Worm (Caenorhabditis elegans) whole organism, L4 larva: Measurements from ENCODE around the gene Y73F8A.14.

Source experiments
- aha-1 ChIP-seq: fragments of 150-350 bp; peaks from one replicate; lab custom pipeline; 2014; ENCODE audit warnings: missing biosample characterization, missing genetic modification characterization
- fos-1 ChIP-seq: fragments of 150-350 bp; optimal IDR thresholded peaks from 2 replicates; lab custom pipeline; 2014; ENCODE audit warnings: missing biosample characterization, missing genetic modification characterization
- nhr-76 ChIP-seq: fragments of 150-350 bp; optimal IDR thresholded peaks from 2 replicates; lab custom pipeline; 2014; ENCODE audit warnings: missing biosample characterization, missing genetic modification characterization
- skn-1 ChIP-seq: fragments of 150-350 bp; optimal IDR thresholded peaks from 2 replicates; lab custom pipeline; 2014; ENCODE audit warnings: missing biosample characterization, missing genetic modification characterization
- unc-130 ChIP-seq: sonication (generic microtip); optimal IDR thresholded peaks from 2 replicates; lab custom pipeline; 2016; ENCODE audit warnings: missing genetic modification reagents, missing genetic modification characterization, missing compliant biosample characterization
- unc-39 ChIP-seq: sonication (generic microtip); optimal IDR thresholded peaks from 2 replicates; lab custom pipeline; 2017; ENCODE audit warnings: missing biosample characterization, missing genetic modification characterization

DNA sequence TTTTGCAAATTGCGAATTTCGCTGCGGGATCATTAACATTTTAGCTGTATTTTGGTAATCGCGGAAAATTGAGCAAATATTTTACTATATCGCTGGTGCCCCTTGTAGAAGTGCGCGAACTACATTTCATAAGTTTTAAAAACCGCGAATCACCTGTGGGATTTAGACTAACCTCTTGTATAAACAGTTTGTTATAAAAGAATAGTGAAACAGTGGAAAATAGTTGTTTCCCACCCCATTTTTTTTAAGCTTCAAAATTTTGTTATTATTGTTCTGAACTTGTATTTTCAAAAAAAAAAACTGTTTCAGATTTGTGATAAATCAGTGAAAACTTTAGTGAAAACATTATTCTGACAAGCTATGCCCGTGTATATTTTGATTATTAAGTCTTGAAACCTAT lies 3.4 kb downstream of the Y73F8A.14 start:
- TF ChIP-seq nhr-76 (no peak), unc-130 (GFP tag; lab: Kevin White, UChicago) (no peak), fos-1 (no peak), unc-39 (tag; lab: Kevin White, UChicago) (no peak), aha-1 (tag; lab: Kevin White, UChicago) (no peak), skn-1 (tag; lab: Kevin White, UChicago) (no peak)
